Worm (Caenorhabditis elegans) whole organism, L3 larva: ENCODE measurements around the gene ZK669.5.

Experiments used
- R02D3.7 ChIP-seq: fragments of 150-350 bp; optimal IDR thresholded peaks from 2 replicates; lab custom pipeline; 2014; ENCODE audit warnings: missing biosample characterization, missing genetic modification characterization
- ZK546.5 ChIP-seq: sonication (generic microtip); optimal IDR thresholded peaks from 2 replicates; lab custom pipeline; 2017; ENCODE audit warnings: missing biosample characterization, missing genetic modification characterization
- aly-2 ChIP-seq: fragments of 150-350 bp; optimal IDR thresholded peaks from 2 replicates; lab custom pipeline; 2014; ENCODE audit warnings: missing biosample characterization, missing genetic modification characterization
- ama-1 ChIP-seq: fragments of 150-350 bp; optimal IDR thresholded peaks from 2 replicates; lab custom pipeline; 2018
- ceh-82 ChIP-seq: fragments of 150-350 bp; optimal IDR thresholded peaks from 2 replicates; lab custom pipeline; 2014; ENCODE audit warnings: missing biosample characterization, missing genetic modification characterization
- elt-2 ChIP-seq: sonication (generic microtip); optimal IDR thresholded peaks from 2 replicates; lab custom pipeline; 2016; ENCODE audit warnings: missing genetic modification reagents, mild to moderate bottlenecking, missing genetic modification characterization, missing compliant biosample characterization
- lin-39 ChIP-seq: fragments of 150-350 bp; optimal IDR thresholded peaks from 2 replicates; lab custom pipeline; 2018; ENCODE audit warnings: missing biosample characterization, missing genetic modification reagents, missing genetic modification characterization
- nhr-11 ChIP-seq: fragments of 150-350 bp; optimal IDR thresholded peaks from 2 replicates; lab custom pipeline; 2014; ENCODE audit warnings: missing biosample characterization, missing genetic modification characterization
- nhr-12 ChIP-seq: fragments of 150-350 bp; optimal IDR thresholded peaks from 2 replicates; lab custom pipeline; 2014; ENCODE audit warnings: missing biosample characterization, missing genetic modification characterization
- nhr-237 ChIP-seq: fragments of 150-350 bp; optimal IDR thresholded peaks from 2 replicates; lab custom pipeline; 2014; ENCODE audit warnings: missing biosample characterization, missing genetic modification characterization

DNA sequence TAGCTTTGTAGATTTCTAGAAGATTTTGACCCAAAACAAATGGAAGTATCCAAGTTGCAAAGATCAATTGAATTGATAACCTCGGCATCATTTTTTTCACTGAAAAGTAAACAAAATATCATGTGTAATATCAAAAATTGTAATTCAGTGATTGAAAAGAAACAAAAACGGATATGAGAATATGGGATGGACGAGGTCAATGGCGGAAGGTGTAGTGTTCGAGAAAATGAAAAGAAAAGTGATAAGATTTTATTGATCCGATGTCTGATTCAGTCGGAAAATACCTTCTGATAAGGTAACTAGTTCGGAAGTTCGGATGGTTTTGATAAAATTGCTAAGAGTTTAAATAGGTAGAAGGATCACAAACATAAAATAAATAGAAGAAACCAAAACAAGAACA lies 8.6 kb downstream of the ZK669.5 start, which contains the start of gene ZK669.2:
- TF ChIP-seq nhr-11 (tag; lab: Kevin White, UChicago) (no peak), ama-1 (no peak), aly-2 (tag; lab: Kevin White, UChicago) (no peak), nhr-237 (no peak), lin-39 (no peak), elt-2 (tag; lab: Kevin White, UChicago) (no peak), ZK546.5 (tag; lab: Kevin White, UChicago) (no peak), R02D3.7 (tag; lab: Kevin White, UChicago) (no peak), ceh-82 (tag; lab: Kevin White, UChicago) (no peak), nhr-12 (tag; lab: Kevin White, UChicago) (no peak)
